Fruit fly (Drosophila melanogaster) whole organism, embryonic: Measurements from ENCODE around the gene Mst36Fb.

Source experiments
- Bgb ChIP-seq: fragments of 200-800 bp; sonication (Bioruptor generic); IDR thresholded peaks from 2 replicates; pipeline ENCODE4 v1.3.6; 2022; ENCODE audit warnings: missing biosample characterization, missing genetic modification characterization; ENCODE audit not compliant: partially characterized antibody
- CG10147 ChIP-seq: fragments of 200-800 bp; sonication (Bioruptor generic); optimal IDR thresholded peaks from 2 replicates; lab custom pipeline; 2019; ENCODE audit warnings: missing biosample characterization, mild to moderate bottlenecking, missing genetic modification characterization, moderate library complexity
- CG10366 ChIP-seq: fragments of 200-800 bp; sonication (Bioruptor generic); IDR thresholded peaks from 2 replicates; pipeline ENCODE4 v1.3.6; 2022; ENCODE audit warnings: missing biosample characterization, missing genetic modification characterization
- CG11398 ChIP-seq: fragments of 200-800 bp; sonication (Bioruptor generic); optimal IDR thresholded peaks from 2 replicates; lab custom pipeline; 2016; ENCODE audit warnings: missing biosample characterization, missing genetic modification characterization
- CG11695 ChIP-seq: fragments of 200-800 bp; sonication (Bioruptor generic); IDR thresholded peaks from 3 replicates; pipeline ENCODE4 v1.3.6; 2022; ENCODE audit warnings: missing biosample characterization, missing genetic modification characterization
- CG12659 ChIP-seq: fragments of 200-800 bp; sonication (Bioruptor generic); optimal IDR thresholded peaks from 3 replicates; lab custom pipeline; 2017; ENCODE audit warnings: mild to moderate bottlenecking, missing biosample characterization, missing genetic modification reagents, missing genetic modification characterization
- CG16779 ChIP-seq: fragments of 200-800 bp; sonication (Bioruptor generic); IDR thresholded peaks from 2 replicates; pipeline ENCODE4 v1.3.6; 2022; ENCODE audit warnings: missing biosample characterization, missing genetic modification characterization
- CG17186 ChIP-seq: fragments of 200-800 bp; sonication (Bioruptor generic); optimal IDR thresholded peaks from 3 replicates; lab custom pipeline; 2017; ENCODE audit warnings: missing biosample characterization, missing genetic modification reagents, missing genetic modification characterization
- CG17328 ChIP-seq: fragments of 200-800 bp; sonication (Bioruptor generic); IDR thresholded peaks from 2 replicates; pipeline ENCODE4 v1.3.6; 2022; ENCODE audit warnings: missing biosample characterization, missing genetic modification characterization
- CG17568 ChIP-seq: fragments of 200-800 bp; sonication (Bioruptor generic); optimal IDR thresholded peaks from 2 replicates; lab custom pipeline; 2018; ENCODE audit warnings: missing biosample characterization, mild to moderate bottlenecking, missing genetic modification characterization, moderate library complexity
- CG18011 ChIP-seq: fragments of 200-800 bp; sonication (Bioruptor generic); optimal IDR thresholded peaks from 2 replicates; lab custom pipeline; 2017; ENCODE audit warnings: missing biosample characterization, missing genetic modification characterization, mild to moderate bottlenecking, moderate library complexity, missing genotype
- CG31365 ChIP-seq: fragments of 200-800 bp; sonication (Bioruptor generic); optimal IDR thresholded peaks from 2 replicates; lab custom pipeline; 2018; ENCODE audit warnings: missing biosample characterization, mild to moderate bottlenecking, missing genetic modification characterization
- CG3163 ChIP-seq: fragments of 200-800 bp; sonication (Bioruptor generic); optimal IDR thresholded peaks from 3 replicates; lab custom pipeline; 2016; ENCODE audit warnings: missing biosample characterization, missing genetic modification characterization
- CG32772 ChIP-seq: fragments of 200-800 bp; sonication (Bioruptor generic); IDR thresholded peaks from 2 replicates; pipeline ENCODE4 v1.3.6; 2022; ENCODE audit warnings: missing biosample characterization, missing genetic modification characterization
- CG34224 ChIP-seq: fragments of 200-800 bp; sonication (Bioruptor generic); IDR thresholded peaks from 3 replicates; pipeline ENCODE4 v1.3.6; 2022; ENCODE audit warnings: missing biosample characterization, missing genetic modification characterization; ENCODE audit not compliant: partially characterized antibody
- CG42726 ChIP-seq: fragments of 200-800 bp; sonication (Bioruptor generic); IDR thresholded peaks from 2 replicates; pipeline ENCODE4 v1.3.6; 2022; ENCODE audit warnings: missing biosample characterization, missing genetic modification characterization; ENCODE audit not compliant: partially characterized antibody
- CG4328 ChIP-seq: fragments of 200-800 bp; sonication (Bioruptor generic); optimal IDR thresholded peaks from 3 replicates; lab custom pipeline; 2017; ENCODE audit warnings: missing biosample characterization, missing genetic modification reagents, missing genetic modification characterization
- CG4707 ChIP-seq: fragments of 200-800 bp; sonication (Bioruptor generic); optimal IDR thresholded peaks from 2 replicates; lab custom pipeline; 2018; ENCODE audit warnings: missing biosample characterization, mild to moderate bottlenecking, missing genetic modification characterization, moderate library complexity
- CG4730 ChIP-seq: fragments of 200-800 bp; sonication (Bioruptor generic); IDR thresholded peaks from 2 replicates; pipeline ENCODE4 v1.3.6; 2022; ENCODE audit warnings: missing biosample characterization, missing genetic modification characterization
- CG7786 ChIP-seq: fragments of 200-800 bp; sonication (Bioruptor generic); optimal IDR thresholded peaks from 2 replicates; lab custom pipeline; 2016; ENCODE audit warnings: missing biosample characterization, missing genetic modification characterization
- CG9797 ChIP-seq: fragments of 200-800 bp; sonication (Bioruptor generic); optimal IDR thresholded peaks from 3 replicates; lab custom pipeline; 2018; ENCODE audit warnings: missing biosample characterization, mild to moderate bottlenecking, missing genetic modification characterization
- D19B ChIP-seq: fragments of 200-800 bp; sonication (Bioruptor generic); optimal IDR thresholded peaks from 2 replicates; lab custom pipeline; 2017; ENCODE audit warnings: missing biosample characterization, mild to moderate bottlenecking, missing genetic modification characterization
- Dad ChIP-seq: fragments of 200-800 bp; sonication (Bioruptor generic); optimal IDR thresholded peaks from 3 replicates; lab custom pipeline; 2016; ENCODE audit warnings: missing biosample characterization, missing genetic modification characterization
- Dref ChIP-seq: fragments of 200-800 bp; sonication (Bioruptor generic); IDR thresholded peaks from 2 replicates; pipeline ENCODE4 v1.3.6; 2022; ENCODE audit warnings: missing biosample characterization, missing genetic modification characterization
- Ets97D ChIP-seq: fragments of 200-800 bp; sonication (Bioruptor generic); optimal IDR thresholded peaks from 3 replicates; lab custom pipeline; 2016; ENCODE audit warnings: missing biosample characterization, missing genetic modification characterization
- HLHmδ ChIP-seq: fragments of 200-800 bp; sonication (Bioruptor generic); optimal IDR thresholded peaks from 2 replicates; lab custom pipeline; 2018; ENCODE audit warnings: missing biosample characterization, mild to moderate bottlenecking, missing genetic modification characterization, moderate library complexity
- Hr78 ChIP-seq, 2 experiments: fragments of 200-800 bp in 1 of 2; fragments of >200 bp in 1 of 2; sonication (Bioruptor generic) in 1 of 2; optimal IDR thresholded peaks; 2 replicates each; lab custom pipeline; 2017 to 2019; ENCODE audit warnings: missing biosample characterization in 2 of 2, missing genetic modification characterization in 2 of 2, mild to moderate bottlenecking in 1 of 2, moderate library complexity in 1 of 2
- MBD-R2 ChIP-seq: fragments of 200-800 bp; sonication (Bioruptor generic); IDR thresholded peaks from 2 replicates; pipeline ENCODE4 v1.3.6; 2022; ENCODE audit warnings: missing biosample characterization, missing genetic modification characterization
- Sox100B ChIP-seq: fragments of 200-800 bp; sonication (Bioruptor generic); optimal IDR thresholded peaks from 3 replicates; lab custom pipeline; 2018; ENCODE audit warnings: missing biosample characterization, mild to moderate bottlenecking, missing genetic modification characterization
- Tbp ChIP-seq: fragments of >200 bp; optimal IDR thresholded peaks from 2 replicates; lab custom pipeline; 2018; ENCODE audit warnings: missing biosample characterization, missing genetic modification characterization
- ab ChIP-seq: fragments of 200-800 bp; sonication (Bioruptor generic); optimal IDR thresholded peaks from 2 replicates; lab custom pipeline; 2016; ENCODE audit warnings: missing biosample characterization, missing genetic modification characterization
- al ChIP-seq: fragments of 200-800 bp; sonication (Bioruptor generic); IDR thresholded peaks from 2 replicates; pipeline ENCODE4 v1.3.6; 2022; ENCODE audit warnings: missing biosample characterization, missing genetic modification characterization
- ash1 ChIP-seq: fragments of 200-800 bp; sonication (Bioruptor generic); optimal IDR thresholded peaks from 2 replicates; lab custom pipeline; 2018; ENCODE audit warnings: missing biosample characterization, mild to moderate bottlenecking, missing genetic modification characterization
- az2 ChIP-seq: fragments of 200-800 bp; sonication (Bioruptor generic); optimal IDR thresholded peaks from 3 replicates; lab custom pipeline; 2016; ENCODE audit warnings: missing biosample characterization, missing genetic modification characterization
- btn ChIP-seq: fragments of 200-800 bp; sonication (Bioruptor generic); optimal IDR thresholded peaks from 2 replicates; lab custom pipeline; 2016; ENCODE audit warnings: missing biosample characterization, missing genetic modification characterization
- cas ChIP-seq: fragments of 200-800 bp; sonication (Bioruptor generic); IDR thresholded peaks from 2 replicates; pipeline ENCODE4 v1.3.6; 2022; ENCODE audit warnings: missing biosample characterization, missing genetic modification characterization
- crp ChIP-seq, 2 experiments: fragments of 200-800 bp; sonication (Bioruptor generic); optimal IDR thresholded peaks; 2 replicates in 1 of 2; 3 replicates in 1 of 2; lab custom pipeline; 2017; ENCODE audit warnings: missing biosample characterization in 2 of 2, missing genetic modification characterization in 2 of 2, mild to moderate bottlenecking in 1 of 2, moderate library complexity in 1 of 2
- da ChIP-seq: fragments of 200-800 bp; sonication (Bioruptor generic); optimal IDR thresholded peaks from 2 replicates; lab custom pipeline; 2016; ENCODE audit warnings: missing biosample characterization, missing genetic modification characterization
- dan ChIP-seq: fragments of 200-800 bp; sonication (Bioruptor generic); IDR thresholded peaks from 2 replicates; pipeline ENCODE4 v1.3.6; 2022; ENCODE audit warnings: missing biosample characterization, missing genetic modification characterization
- esg ChIP-seq: fragments of 200-800 bp; sonication (Bioruptor generic); conservative IDR thresholded peaks from 2 replicates; pipeline ENCODE4 v1.3.6; 2022; ENCODE audit warnings: missing biosample characterization, missing genetic modification characterization
- ind ChIP-seq: fragments of 200-800 bp; sonication (Bioruptor generic); optimal IDR thresholded peaks from 3 replicates; lab custom pipeline; 2016; ENCODE audit warnings: missing biosample characterization, missing genetic modification characterization
- klu ChIP-seq: fragments of 200-800 bp; sonication (Bioruptor generic); IDR thresholded peaks from 2 replicates; pipeline ENCODE4 v1.3.6; 2022; ENCODE audit warnings: missing biosample characterization, missing genetic modification characterization
- mld ChIP-seq: fragments of 200-800 bp; sonication (Bioruptor generic); IDR thresholded peaks from 3 replicates; pipeline ENCODE4 v1.3.6; 2022; ENCODE audit warnings: missing biosample characterization, missing genetic modification characterization; ENCODE audit not compliant: partially characterized antibody
- nerfin-1 ChIP-seq: fragments of 200-800 bp; sonication (Bioruptor generic); optimal IDR thresholded peaks from 3 replicates; lab custom pipeline; 2019; ENCODE audit warnings: missing biosample characterization, mild to moderate bottlenecking, missing genetic modification characterization, moderate library complexity
- nmo ChIP-seq: fragments of 200-800 bp; sonication (Bioruptor generic); optimal IDR thresholded peaks from 2 replicates; lab custom pipeline; 2018; ENCODE audit warnings: missing biosample characterization, mild to moderate bottlenecking, missing genetic modification characterization, moderate library complexity
- nom ChIP-seq: fragments of 200-800 bp; sonication (Bioruptor generic); optimal IDR thresholded peaks from 2 replicates; lab custom pipeline; 2017; ENCODE audit warnings: missing biosample characterization, missing genetic modification characterization, mild to moderate bottlenecking, moderate library complexity, missing genetic modification reagents
- phol ChIP-seq: fragments of 200-800 bp; sonication (Bioruptor generic); optimal IDR thresholded peaks from 3 replicates; lab custom pipeline; 2018; ENCODE audit warnings: missing biosample characterization, mild to moderate bottlenecking, missing genetic modification characterization, moderate library complexity
- sima ChIP-seq: fragments of 200-800 bp; sonication (Bioruptor generic); optimal IDR thresholded peaks from 2 replicates; lab custom pipeline; 2016; ENCODE audit warnings: missing biosample characterization, missing genetic modification characterization
- toy ChIP-seq: fragments of 200-800 bp; sonication (Bioruptor generic); IDR thresholded peaks from 2 replicates; pipeline ENCODE4 v1.3.6; 2022; ENCODE audit warnings: missing biosample characterization, missing genetic modification characterization
- unc-4 ChIP-seq: fragments of 200-800 bp; sonication (Bioruptor generic); IDR thresholded peaks from 2 replicates; pipeline ENCODE4 v1.3.6; 2022; ENCODE audit warnings: missing biosample characterization, missing genetic modification characterization; ENCODE audit not compliant: partially characterized antibody
- zfh2 ChIP-seq: fragments of 200-800 bp; sonication (Bioruptor generic); optimal IDR thresholded peaks from 2 replicates; lab custom pipeline; 2016; ENCODE audit warnings: missing biosample characterization, missing genetic modification characterization

Mst36Fb gene

dm6 chr2L:18658108-18658507 is 16.8 kb downstream of the Mst36Fb start (continued):
- TF ChIP-seq CG4730: no peak
- TF ChIP-seq nerfin-1 (tag; lab: Kevin White, UChicago): no peak
- no peak for TF ChIP-seq CG17568
- no peak for TF ChIP-seq ind (GFP tag; lab: Kevin White, UChicago)
- no peak for TF ChIP-seq ash1 (GFP tag; lab: Kevin White, UChicago)
- TF ChIP-seq CG34224 (GFP tag; lab: Robert Waterston, UW): no peak
- TF ChIP-seq Ets97D (GFP tag; lab: Kevin White, UChicago): no peak
- no peak for TF ChIP-seq Dad (GFP tag; lab: Kevin White, UChicago)
- TF ChIP-seq CG18011 (GFP tag; lab: Kevin White, UChicago): no peak
- TF ChIP-seq HLHmδ (GFP tag; lab: Kevin White, UChicago): no peak
- TF ChIP-seq CG32772: 0 out of 2 replicates have a peak, but pooled peaks have one; percentile 7
- TF ChIP-seq esg (GFP tag; lab: Robert Waterston, UW): no peak
- TF ChIP-seq CG42726 (GFP tag; lab: Robert Waterston, UW): no peak
- TF ChIP-seq CG10147 (GFP tag; lab: Kevin White, UChicago): peak; percentile 55
- TF ChIP-seq CG16779: no peak
- no peak for TF ChIP-seq klu
- no peak for TF ChIP-seq Bgb (GFP tag; lab: Robert Waterston, UW)
- TF ChIP-seq CG11398 (GFP tag; lab: Kevin White, UChicago): no peak
- TF ChIP-seq nmo (GFP tag; lab: Kevin White, UChicago): peak; percentile 38
- no peak for TF ChIP-seq ab (GFP tag; lab: Kevin White, UChicago)
- TF ChIP-seq phol (tag; lab: Kevin White, UChicago): peak; percentile 1
- no peak for TF ChIP-seq da (GFP tag; lab: Kevin White, UChicago)
- TF ChIP-seq CG3163 (GFP tag; lab: Kevin White, UChicago): no peak
- TF ChIP-seq sima (GFP tag; lab: Kevin White, UChicago): no peak
- TF ChIP-seq Dref (GFP tag; lab: Robert Waterston, UW): no peak
- peak; percentile 59; the same call in 2 of the 3 replicates for TF ChIP-seq CG11695 (GFP tag; lab: Robert Waterston, UW)
- no peak for TF ChIP-seq az2 (GFP tag; lab: Kevin White, UChicago)
- no peak for TF ChIP-seq toy (GFP tag; lab: Robert Waterston, UW)
- TF ChIP-seq CG10366: no peak
- TF ChIP-seq CG17186 (GFP tag; lab: Kevin White, UChicago): no peak
- no peak for TF ChIP-seq mld (GFP tag; lab: Robert Waterston, UW)
- TF ChIP-seq Hr78 (GFP tag; optimal IDR thresholded peaks at IDR 0.05; lab: Kevin White, UChicago): no peak
- no peak for TF ChIP-seq D19B
- TF ChIP-seq unc-4 (GFP tag; lab: Robert Waterston, UW): no peak
- TF ChIP-seq MBD-R2 (GFP tag; lab: Robert Waterston, UW): no peak
- TF ChIP-seq nom: no peak
- TF ChIP-seq CG12659 (GFP tag; lab: Kevin White, UChicago): no peak
- TF ChIP-seq CG4328 (GFP tag; lab: Kevin White, UChicago): no peak
- TF ChIP-seq Tbp (GFP tag; lab: Kevin White, UChicago): no peak
- TF ChIP-seq CG7786: no peak
- TF ChIP-seq Sox100B (GFP tag; lab: Kevin White, UChicago): peak; percentile 36
- TF ChIP-seq cas: no peak
- TF ChIP-seq CG31365: no peak
- TF ChIP-seq al (GFP tag; lab: Robert Waterston, UW): no peak
- no peak for TF ChIP-seq CG9797
- TF ChIP-seq btn (GFP tag; lab: Kevin White, UChicago): no peak
- TF ChIP-seq zfh2 (GFP tag; lab: Kevin White, UChicago): no peak
- no peak for TF ChIP-seq CG17328
- no peak for TF ChIP-seq crp (GFP tag; optimal IDR thresholded peaks at IDR 0.05; lab: Kevin White, UChicago)
- no peak for TF ChIP-seq CG4707 (GFP tag; lab: Kevin White, UChicago)
- TF ChIP-seq dan (GFP tag; lab: Robert Waterston, UW): no peak
